Worm (Caenorhabditis elegans) whole organism, young adult: ENCODE data around the gene egl-26.

Experiments
- B0019.2 ChIP-seq: fragments of 200-800 bp; sonication (Bioruptor generic); conservative IDR thresholded peaks from 2 replicates; pipeline ENCODE4 v1.3.6; 2022; ENCODE audit warnings: missing genetic modification reagents, missing genetic modification characterization, missing compliant biosample characterization
- B0035.1 ChIP-seq: sonication (generic microtip); optimal IDR thresholded peaks from 2 replicates; lab custom pipeline; 2016; ENCODE audit warnings: missing genetic modification characterization, mild to moderate bottlenecking, missing compliant biosample characterization, missing genotype, missing genetic modification reagents
- B0336.3 ChIP-seq: fragments of 200-800 bp; sonication (Bioruptor generic); IDR thresholded peaks from 2 replicates; pipeline ENCODE4 v1.3.6; 2022; ENCODE audit warnings: missing genetic modification characterization, missing compliant biosample characterization
- C17E4.6 ChIP-seq: fragments of 200-800 bp; sonication (Bioruptor generic); IDR thresholded peaks from 2 replicates; pipeline ENCODE4 v1.3.6; 2022; ENCODE audit warnings: missing genetic modification reagents, missing genetic modification characterization, missing compliant biosample characterization
- F10E7.11 ChIP-seq: sonication (generic microtip); optimal IDR thresholded peaks from 2 replicates; lab custom pipeline; 2017; ENCODE audit warnings: mild to moderate bottlenecking, missing genetic modification characterization, moderate library complexity, missing compliant biosample characterization
- F37B4.10 ChIP-seq: fragments of 200-800 bp; sonication (Bioruptor generic); IDR thresholded peaks from 2 replicates; pipeline ENCODE4 v1.3.6; 2022; ENCODE audit warnings: missing genetic modification characterization, missing compliant biosample characterization
- F39B2.1 ChIP-seq: fragments of 200-800 bp; sonication (Bioruptor generic); IDR thresholded peaks from 2 replicates; pipeline ENCODE4 v1.3.6; 2022; ENCODE audit warnings: missing genetic modification reagents, missing genetic modification characterization, missing compliant biosample characterization
- F57A8.1 ChIP-seq: fragments of 200-800 bp; sonication (Bioruptor generic); optimal IDR thresholded peaks from 2 replicates; lab custom pipeline; 2018; ENCODE audit warnings: mild to moderate bottlenecking, missing genetic modification characterization, moderate library complexity, missing compliant biosample characterization
- T07F8.4 ChIP-seq: sonication (generic microtip); optimal IDR thresholded peaks from 2 replicates; lab custom pipeline; 2016; ENCODE audit warnings: mild to moderate bottlenecking, missing genetic modification characterization, moderate library complexity, missing compliant biosample characterization
- T26A5.8 ChIP-seq: sonication (generic microtip); optimal IDR thresholded peaks from 2 replicates; lab custom pipeline; 2016; ENCODE audit warnings: missing genetic modification characterization, missing compliant biosample characterization
- Y67H2A.10 ChIP-seq: fragments of 200-800 bp; sonication (Bioruptor generic); conservative IDR thresholded peaks from 2 replicates; pipeline ENCODE4 v1.3.6; 2022; ENCODE audit warnings: missing genetic modification reagents, missing genetic modification characterization, missing compliant biosample characterization
- Y79H2A.3 ChIP-seq: fragments of 200-800 bp; sonication (Bioruptor generic); conservative IDR thresholded peaks from 2 replicates; pipeline ENCODE4 v1.3.6; 2022; ENCODE audit warnings: missing genetic modification reagents, missing genetic modification characterization, missing compliant biosample characterization
- ZK185.1 ChIP-seq: sonication (generic microtip); optimal IDR thresholded peaks from 2 replicates; lab custom pipeline; 2016; ENCODE audit warnings: mild to moderate bottlenecking, missing genetic modification characterization, missing compliant biosample characterization; ENCODE audit not compliant: poor library complexity, severe bottlenecking
- akir-1 ChIP-seq: fragments of 200-800 bp; sonication (Bioruptor generic); optimal IDR thresholded peaks from 2 replicates; lab custom pipeline; 2018; ENCODE audit warnings: mild to moderate bottlenecking, missing genetic modification characterization, moderate library complexity, missing compliant biosample characterization
- aptf-3 ChIP-seq: fragments of 200-800 bp; sonication (Bioruptor generic); IDR thresholded peaks from 2 replicates; pipeline ENCODE4 v1.3.6; 2022; ENCODE audit warnings: missing genetic modification characterization, missing compliant biosample characterization
- athp-1 ChIP-seq: sonication (generic microtip); optimal IDR thresholded peaks from 2 replicates; lab custom pipeline; 2017; ENCODE audit warnings: mild to moderate bottlenecking, missing genetic modification characterization, missing compliant biosample characterization
- attf-6 ChIP-seq: fragments of 200-800 bp; sonication (Bioruptor generic); IDR thresholded peaks from 2 replicates; pipeline ENCODE4 v1.3.6; 2022; ENCODE audit warnings: missing genetic modification reagents, missing genetic modification characterization, missing compliant biosample characterization
- bed-2 ChIP-seq: fragments of 200-800 bp; sonication (Bioruptor generic); IDR thresholded peaks from 2 replicates; pipeline ENCODE4 v1.3.6; 2022; ENCODE audit warnings: missing genetic modification reagents, missing genetic modification characterization, missing compliant biosample characterization
- cebp-2 ChIP-seq: fragments of 200-800 bp; sonication (Bioruptor generic); IDR thresholded peaks from 2 replicates; pipeline ENCODE4 v1.3.6; 2022; ENCODE audit warnings: missing genetic modification characterization, missing compliant biosample characterization
- ceh-40 ChIP-seq: fragments of 200-800 bp; sonication (Bioruptor generic); IDR thresholded peaks from 2 replicates; pipeline ENCODE4 v1.3.6; 2022; ENCODE audit warnings: missing genetic modification characterization, missing compliant biosample characterization
- die-1 ChIP-seq: sonication (generic microtip); optimal IDR thresholded peaks from 2 replicates; lab custom pipeline; 2016; ENCODE audit warnings: missing genotype, mild to moderate bottlenecking, missing genetic modification characterization, missing compliant biosample characterization
- dox-1 ChIP-seq: fragments of 200-800 bp; sonication (Bioruptor generic); IDR thresholded peaks from 2 replicates; pipeline ENCODE4 v1.3.6; 2022; ENCODE audit warnings: missing genetic modification reagents, missing genetic modification characterization, missing compliant biosample characterization
- dpff-1 ChIP-seq: sonication (generic microtip); optimal IDR thresholded peaks from 2 replicates; lab custom pipeline; 2017; ENCODE audit warnings: mild to moderate bottlenecking, missing genetic modification characterization, missing compliant biosample characterization
- dpl-1 ChIP-seq: fragments of 150-350 bp; optimal IDR thresholded peaks from 2 replicates; lab custom pipeline; 2014; ENCODE audit warnings: missing biosample characterization, missing genetic modification reagents, missing genetic modification characterization
- efl-1 ChIP-seq: fragments of 150-350 bp; optimal IDR thresholded peaks from 2 replicates; lab custom pipeline; 2014; ENCODE audit warnings: missing biosample characterization, missing genetic modification reagents, missing genetic modification characterization
- fkh-3 ChIP-seq: sonication (generic microtip); optimal IDR thresholded peaks from 2 replicates; lab custom pipeline; 2016; ENCODE audit warnings: mild to moderate bottlenecking, missing genetic modification characterization, missing compliant biosample characterization
- hlh-26 ChIP-seq: fragments of 200-800 bp; sonication (Bioruptor generic); conservative IDR thresholded peaks from 2 replicates; pipeline ENCODE4 v1.3.6; 2022; ENCODE audit warnings: missing genetic modification reagents, missing genetic modification characterization, missing compliant biosample characterization
- hmg-20 ChIP-seq: fragments of 200-800 bp; sonication (Bioruptor generic); IDR thresholded peaks from 2 replicates; pipeline ENCODE4 v1.3.6; 2022; ENCODE audit warnings: missing genetic modification reagents, missing genetic modification characterization, missing compliant biosample characterization
- let-607 ChIP-seq, 2 experiments: fragments of 200-800 bp in 1 of 2; sonication (Bioruptor generic) in 1 of 2; sonication (generic microtip) in 1 of 2; optimal IDR thresholded peaks; 2 replicates each; lab custom pipeline; 2016 to 2018; ENCODE audit warnings: mild to moderate bottlenecking in 2 of 2, missing compliant biosample characterization in 2 of 2, missing genetic modification characterization in 2 of 2, moderate library complexity in 2 of 2, missing genotype in 1 of 2
- lin-40 ChIP-seq: sonication (generic microtip); optimal IDR thresholded peaks from 2 replicates; lab custom pipeline; 2016; ENCODE audit warnings: missing genetic modification characterization, mild to moderate bottlenecking, missing compliant biosample characterization, missing genotype, missing genetic modification reagents
- madf-8 ChIP-seq: fragments of 200-800 bp; sonication (Bioruptor generic); conservative IDR thresholded peaks from 2 replicates; pipeline ENCODE4 v1.3.6; 2022; ENCODE audit warnings: missing genetic modification reagents, missing genetic modification characterization, missing compliant biosample characterization
- mcd-1 ChIP-seq: fragments of 200-800 bp; sonication (Bioruptor generic); IDR thresholded peaks from 2 replicates; pipeline ENCODE4 v1.3.6; 2022; ENCODE audit warnings: missing genetic modification reagents, missing genetic modification characterization, missing compliant biosample characterization
- mes-4 ChIP-seq: sonication (generic microtip); optimal IDR thresholded peaks from 2 replicates; lab custom pipeline; 2016; ENCODE audit warnings: missing genotype, missing genetic modification characterization, missing compliant biosample characterization
- nfya-2 ChIP-seq: fragments of 200-800 bp; sonication (Bioruptor generic); IDR thresholded peaks from 2 replicates; pipeline ENCODE4 v1.3.6; 2022; ENCODE audit warnings: missing genetic modification reagents, missing genetic modification characterization, missing compliant biosample characterization
- nhr-120 ChIP-seq: fragments of 200-800 bp; sonication (Bioruptor generic); IDR thresholded peaks from 2 replicates; pipeline ENCODE4 v1.3.6; 2022; ENCODE audit warnings: missing genetic modification characterization, missing compliant biosample characterization
- nhr-179 ChIP-seq: sonication (generic microtip); optimal IDR thresholded peaks from 2 replicates; lab custom pipeline; 2016; ENCODE audit warnings: mild to moderate bottlenecking, missing genetic modification characterization, missing compliant biosample characterization
- nhr-90 ChIP-seq: sonication (generic microtip); optimal IDR thresholded peaks from 2 replicates; lab custom pipeline; 2016; ENCODE audit warnings: missing genotype, mild to moderate bottlenecking, missing genetic modification characterization, missing compliant biosample characterization
- pbrm-1 ChIP-seq: fragments of 200-800 bp; sonication (Bioruptor generic); IDR thresholded peaks from 2 replicates; pipeline ENCODE4 v1.3.6; 2022; ENCODE audit warnings: missing genetic modification reagents, missing genetic modification characterization, missing compliant biosample characterization
- pha-4 ChIP-seq: fragments of 150-350 bp; sonication (generic microtip); optimal IDR thresholded peaks from 2 replicates; lab custom pipeline; 2014; ENCODE audit warnings: missing biosample characterization, missing genetic modification reagents, missing genetic modification characterization
- sea-2 ChIP-seq: fragments of 200-800 bp; sonication (Bioruptor generic); IDR thresholded peaks from 2 replicates; pipeline ENCODE4 v1.3.6; 2022; ENCODE audit warnings: missing genetic modification characterization, missing compliant biosample characterization
- snpc-4 ChIP-seq, 5 experiments: fragments of 150-350 bp in 1 of 5; sonication (generic microtip) in 4 of 5; optimal IDR thresholded peaks; 2 replicates each; lab custom pipeline; 2014 to 2018; ENCODE audit warnings: missing genetic modification characterization in 5 of 5, missing biosample characterization in 3 of 5, antibody characterized with exemption in 2 of 5, mild to moderate bottlenecking in 2 of 5, missing compliant biosample characterization in 2 of 5, missing genotype in 2 of 5, moderate library complexity in 2 of 5, missing genetic modification reagents in 1 of 5
- sptf-2 ChIP-seq: fragments of 200-800 bp; sonication (Bioruptor generic); optimal IDR thresholded peaks from 2 replicates; lab custom pipeline; 2018; ENCODE audit warnings: mild to moderate bottlenecking, missing genetic modification characterization, missing compliant biosample characterization
- tbp1 ChIP-seq: fragments of 200-800 bp; sonication (Bioruptor generic); optimal IDR thresholded peaks from 2 replicates; lab custom pipeline; 2018; ENCODE audit warnings: mild to moderate bottlenecking, missing genetic modification characterization, missing compliant biosample characterization
- tlf-1 ChIP-seq: fragments of 200-800 bp; sonication (Bioruptor generic); optimal IDR thresholded peaks from 2 replicates; lab custom pipeline; 2018; ENCODE audit warnings: mild to moderate bottlenecking, missing genetic modification characterization, missing compliant biosample characterization
- xnd-1 ChIP-seq: sonication (generic microtip); optimal IDR thresholded peaks from 2 replicates; lab custom pipeline; 2016; ENCODE audit warnings: missing genotype, missing genetic modification reagents, missing genetic modification characterization, missing compliant biosample characterization
- zfh-2 ChIP-seq: fragments of 200-800 bp; sonication (Bioruptor generic); conservative IDR thresholded peaks from 2 replicates; pipeline ENCODE4 v1.3.6; 2022; ENCODE audit warnings: missing genetic modification reagents, missing genetic modification characterization, missing compliant biosample characterization
- ztf-18 ChIP-seq: sonication (generic microtip); optimal IDR thresholded peaks from 2 replicates; lab custom pipeline; 2016; ENCODE audit warnings: missing genotype, mild to moderate bottlenecking, missing genetic modification characterization, missing compliant biosample characterization
- ztf-25 ChIP-seq: fragments of 200-800 bp; sonication (Bioruptor generic); IDR thresholded peaks from 2 replicates; pipeline ENCODE4 v1.3.6; 2022; ENCODE audit warnings: missing genetic modification reagents, missing genetic modification characterization, missing compliant biosample characterization
- ztf-6 ChIP-seq: fragments of 200-800 bp; sonication (Bioruptor generic); IDR thresholded peaks from 2 replicates; pipeline ENCODE4 v1.3.6; 2022; ENCODE audit warnings: missing genetic modification reagents, missing genetic modification characterization, missing compliant biosample characterization

egl-26 gene

DNA sequence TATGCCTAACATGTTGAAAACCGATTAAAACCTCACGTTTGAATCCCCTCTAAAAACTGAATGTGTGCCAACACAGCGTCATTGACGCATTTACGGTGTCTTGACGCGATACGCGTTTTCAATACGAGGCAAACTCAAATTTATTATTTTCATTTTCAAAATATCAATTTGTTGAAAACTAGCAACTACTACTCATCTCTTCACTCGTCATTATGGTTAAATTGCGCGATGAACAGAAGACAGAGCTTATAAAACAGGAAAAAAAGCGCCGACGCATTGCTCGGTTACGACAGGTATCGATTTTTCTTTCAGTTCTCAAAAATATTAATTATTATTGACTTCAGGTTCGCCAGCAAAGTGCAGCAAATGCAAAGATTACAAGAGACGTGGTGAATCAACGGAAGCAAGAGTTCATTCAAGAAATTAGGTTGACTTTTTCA lies 44.9 kb upstream of the egl-26 start, which contains the start of gene enee-1 (continued):
- no peak for TF ChIP-seq T26A5.8 (tag; lab: Kevin White, UChicago)
- TF ChIP-seq tlf-1 (GFP tag; lab: Kevin White, UChicago) = peak; percentile 36
- TF ChIP-seq ztf-18 (tag; lab: Kevin White, UChicago) = peak; percentile 94
- peak; percentile 74 for TF ChIP-seq dpl-1
- no peak for TF ChIP-seq F37B4.10 (GFP tag; lab: Robert Waterston, UW)
- TF ChIP-seq B0035.1 = no peak
- no peak for TF ChIP-seq nhr-120 (GFP tag; lab: Robert Waterston, UW)
- no peak for TF ChIP-seq pha-4 (tag; lab: Kevin White, UChicago)
- TF ChIP-seq mcd-1 (GFP tag; lab: Robert Waterston, UW) = peak; percentile 81
- TF ChIP-seq mes-4 (tag; lab: Kevin White, UChicago) = no peak
- no peak for TF ChIP-seq aptf-3 (GFP tag; lab: Robert Waterston, UW)
- no peak for TF ChIP-seq xnd-1
- peak; percentile 54; the same call in 1 of the 2 replicates for TF ChIP-seq pbrm-1
- no peak for TF ChIP-seq ztf-6 (GFP tag; lab: Robert Waterston, UW)
- no peak for TF ChIP-seq athp-1
- TF ChIP-seq Y79H2A.3 (GFP tag; lab: Robert Waterston, UW) = no peak
- TF ChIP-seq sptf-2 = no peak
- TF ChIP-seq cebp-2 (GFP tag; lab: Robert Waterston, UW) = no peak
- TF ChIP-seq ceh-40 (GFP tag; lab: Robert Waterston, UW) = no peak
- TF ChIP-seq Y67H2A.10 (GFP tag; lab: Robert Waterston, UW) = no peak
- TF ChIP-seq attf-6 = no peak
- TF ChIP-seq B0336.3 (GFP tag; lab: Robert Waterston, UW) = 0 out of 2 replicates have a peak, but pooled peaks have one; percentile 37
- TF ChIP-seq ztf-25 (GFP tag; lab: Robert Waterston, UW) = no peak
- TF ChIP-seq lin-40 = peak; percentile 82
- no peak for TF ChIP-seq T07F8.4
- no peak for TF ChIP-seq B0019.2 (GFP tag; lab: Robert Waterston, UW)
- no peak for TF ChIP-seq bed-2 (GFP tag; lab: Robert Waterston, UW)
- no peak for TF ChIP-seq nhr-179 (tag; lab: Kevin White, UChicago)
- no peak for TF ChIP-seq C17E4.6 (GFP tag; lab: Robert Waterston, UW)
- no peak for TF ChIP-seq fkh-3
- TF ChIP-seq akir-1 (GFP tag; lab: Kevin White, UChicago) = no peak
- no peak for TF ChIP-seq hlh-26
- no peak for TF ChIP-seq die-1 (tag; lab: Kevin White, UChicago)
- no peak for TF ChIP-seq sea-2
- TF ChIP-seq dox-1 (GFP tag; lab: Robert Waterston, UW) = peak; percentile 64; the same call in 1 of the 2 replicates
- TF ChIP-seq nfya-2 = no peak
- 0 out of 2 replicates have a peak, but pooled peaks have one; percentile 36 for TF ChIP-seq hmg-20
- no peak for TF ChIP-seq snpc-4 (GFP tag; optimal IDR thresholded peaks at IDR 0.05; lab: Kevin White, UChicago)
- peak in 3 of 4 experiments; percentile 17 to 40 (median 24) for TF ChIP-seq snpc-4 (tag; optimal IDR thresholded peaks at IDR 0.05; lab: Kevin White, UChicago)
- peak in 1 of 2 experiments; percentile 15 for TF ChIP-seq let-607 (tag; optimal IDR thresholded peaks at IDR 0.05; lab: Kevin White, UChicago)
- TF ChIP-seq F39B2.1 (GFP tag; lab: Robert Waterston, UW) = no peak
- no peak for TF ChIP-seq dpff-1 (tag; lab: Kevin White, UChicago)
- peak; percentile 57 for TF ChIP-seq efl-1 (GFP tag; lab: Kevin White, UChicago)
- no peak for TF ChIP-seq F57A8.1 (GFP tag; lab: Kevin White, UChicago)
- no peak for TF ChIP-seq F10E7.11 (tag; lab: Kevin White, UChicago)
- TF ChIP-seq zfh-2 = no peak
- no peak for TF ChIP-seq madf-8 (GFP tag; lab: Robert Waterston, UW)
- TF ChIP-seq tbp1 (GFP tag; lab: Kevin White, UChicago) = peak; percentile 19
- TF ChIP-seq ZK185.1 (tag; lab: Kevin White, UChicago) = peak; percentile 2
- no peak for TF ChIP-seq nhr-90 (tag; lab: Kevin White, UChicago)
